Fruit fly (Drosophila melanogaster) whole organism, embryonic: ENCODE data around the gene pim.
A peak's percentile ranks its signal among the peaks of the same experiment; 100 is the strongest.

Experiments used
- ATbp ChIP-seq: fragments of 200-800 bp; sonication (Bioruptor generic); optimal IDR thresholded peaks from 2 replicates; lab custom pipeline; 2017; ENCODE audit warnings: missing biosample characterization, mild to moderate bottlenecking, missing genetic modification characterization, missing genetic modification reagents
- Aef1 ChIP-seq: fragments of 200-800 bp; sonication (Bioruptor generic); IDR thresholded peaks from 3 replicates; pipeline ENCODE4 v1.3.6; 2022; ENCODE audit warnings: missing biosample characterization, missing genetic modification characterization
- CG10209 ChIP-seq: fragments of 200-800 bp; sonication (Bioruptor generic); optimal IDR thresholded peaks from 3 replicates; lab custom pipeline; 2017; ENCODE audit warnings: missing biosample characterization, mild to moderate bottlenecking, missing genetic modification characterization, missing genetic modification reagents
- CG10979 ChIP-seq: fragments of 200-800 bp; sonication (Bioruptor generic); optimal IDR thresholded peaks from 2 replicates; lab custom pipeline; 2018; ENCODE audit warnings: missing biosample characterization, mild to moderate bottlenecking, missing genetic modification characterization, moderate library complexity
- CG13123 ChIP-seq: fragments of 200-800 bp; sonication (Bioruptor generic); optimal IDR thresholded peaks from 2 replicates; lab custom pipeline; 2016; ENCODE audit warnings: missing biosample characterization, missing genetic modification characterization
- CG13287 ChIP-seq: fragments of 200-800 bp; sonication (Bioruptor generic); IDR thresholded peaks from 2 replicates; pipeline ENCODE4 v1.3.6; 2022; ENCODE audit warnings: missing biosample characterization, missing genetic modification characterization; ENCODE audit not compliant: partially characterized antibody
- CG14014 ChIP-seq: fragments of 200-800 bp; sonication (Bioruptor generic); IDR thresholded peaks from 2 replicates; pipeline ENCODE4 v1.3.6; 2022; ENCODE audit warnings: missing biosample characterization, missing genetic modification characterization
- CG15269 ChIP-seq: fragments of 200-800 bp; sonication (Bioruptor generic); optimal IDR thresholded peaks from 2 replicates; lab custom pipeline; 2018; ENCODE audit warnings: missing biosample characterization, mild to moderate bottlenecking, missing genetic modification characterization, moderate library complexity
- CG34376 ChIP-seq: fragments of 200-800 bp; sonication (Bioruptor generic); optimal IDR thresholded peaks from 2 replicates; lab custom pipeline; 2018; ENCODE audit warnings: missing biosample characterization, mild to moderate bottlenecking, missing genetic modification characterization
- CG3726 ChIP-seq: fragments of 200-800 bp; sonication (Bioruptor generic); IDR thresholded peaks from 3 replicates; pipeline ENCODE4, ENCODE4 v1.3.6; 2022; ENCODE audit warnings: missing biosample characterization, missing genetic modification characterization
- CG43689 ChIP-seq: fragments of 200-800 bp; sonication (Bioruptor generic); IDR thresholded peaks from 2 replicates; pipeline ENCODE4 v1.3.6; 2022; ENCODE audit warnings: missing biosample characterization, missing genetic modification characterization
- CG4617 ChIP-seq: fragments of 200-800 bp; sonication (Bioruptor generic); optimal IDR thresholded peaks from 3 replicates; lab custom pipeline; 2016; ENCODE audit warnings: missing biosample characterization, missing genetic modification characterization, borderline replicate concordance
- CG5180 ChIP-seq: fragments of 200-800 bp; sonication (Bioruptor generic); optimal IDR thresholded peaks from 3 replicates; lab custom pipeline; 2017; ENCODE audit warnings: missing biosample characterization, missing genetic modification characterization, mild to moderate bottlenecking, moderate library complexity, missing genetic modification reagents
- CG6654 ChIP-seq: fragments of 200-800 bp; sonication (Bioruptor generic); optimal IDR thresholded peaks from 2 replicates; lab custom pipeline; 2017; ENCODE audit warnings: missing biosample characterization, mild to moderate bottlenecking, missing genetic modification characterization
- CG6791 ChIP-seq: fragments of 200-800 bp; sonication (Bioruptor generic); IDR thresholded peaks from 3 replicates; pipeline ENCODE4 v1.3.6; 2022; ENCODE audit warnings: missing biosample characterization, missing genetic modification characterization; ENCODE audit not compliant: partially characterized antibody
- CG8359 ChIP-seq: fragments of 200-800 bp; sonication (Bioruptor generic); optimal IDR thresholded peaks from 2 replicates; lab custom pipeline; 2017; ENCODE audit warnings: missing biosample characterization, mild to moderate bottlenecking, missing genetic modification characterization, borderline replicate concordance
- CG9727 ChIP-seq: fragments of 200-800 bp; sonication (Bioruptor generic); optimal IDR thresholded peaks from 3 replicates; lab custom pipeline; 2017; ENCODE audit warnings: missing biosample characterization, mild to moderate bottlenecking, missing genetic modification characterization
- CG9797 ChIP-seq: fragments of 200-800 bp; sonication (Bioruptor generic); optimal IDR thresholded peaks from 3 replicates; lab custom pipeline; 2018; ENCODE audit warnings: missing biosample characterization, mild to moderate bottlenecking, missing genetic modification characterization
- CG9817 ChIP-seq: fragments of 200-800 bp; sonication (Bioruptor generic); optimal IDR thresholded peaks from 2 replicates; lab custom pipeline; 2018; ENCODE audit warnings: missing biosample characterization, mild to moderate bottlenecking, missing genetic modification characterization, moderate library complexity
- Dad ChIP-seq: fragments of 200-800 bp; sonication (Bioruptor generic); optimal IDR thresholded peaks from 3 replicates; lab custom pipeline; 2016; ENCODE audit warnings: missing biosample characterization, missing genetic modification characterization
- Dfd ChIP-seq, 2 experiments: fragments of >200 bp; optimal IDR thresholded peaks; 2 replicates each; lab custom pipeline; 2017; ENCODE audit warnings: missing biosample characterization in 2 of 2, missing genetic modification characterization in 2 of 2
- Dp ChIP-seq: fragments of 200-800 bp; sonication (Bioruptor generic); optimal IDR thresholded peaks from 2 replicates; lab custom pipeline; 2018; ENCODE audit warnings: missing biosample characterization, mild to moderate bottlenecking, missing genetic modification characterization, moderate library complexity
- Fer3 ChIP-seq: fragments of 200-800 bp; sonication (Bioruptor generic); optimal IDR thresholded peaks from 2 replicates; lab custom pipeline; 2018; ENCODE audit warnings: missing biosample characterization, mild to moderate bottlenecking, missing genetic modification characterization, moderate library complexity
- HLH4C ChIP-seq: fragments of 200-800 bp; sonication (Bioruptor generic); IDR thresholded peaks from 3 replicates; pipeline ENCODE4 v1.3.6; 2022; ENCODE audit warnings: missing biosample characterization, missing genetic modification characterization; ENCODE audit not compliant: partially characterized antibody
- Kr ChIP-seq: fragments of 200-800 bp; sonication (Bioruptor generic); optimal IDR thresholded peaks from 2 replicates; lab custom pipeline; 2017; ENCODE audit warnings: missing biosample characterization, mild to moderate bottlenecking, missing genetic modification characterization
- Xbp1 ChIP-seq: fragments of 200-800 bp; sonication (Bioruptor generic); optimal IDR thresholded peaks from 3 replicates; lab custom pipeline; 2016; ENCODE audit warnings: missing biosample characterization, mild to moderate bottlenecking, missing genetic modification characterization
- bowl ChIP-seq: fragments of 200-800 bp; sonication (Bioruptor generic); IDR thresholded peaks from 2 replicates; pipeline ENCODE4 v1.3.6; 2022; ENCODE audit warnings: missing biosample characterization, missing genetic modification characterization
- cas ChIP-seq: fragments of 200-800 bp; sonication (Bioruptor generic); IDR thresholded peaks from 2 replicates; pipeline ENCODE4 v1.3.6; 2022; ENCODE audit warnings: missing biosample characterization, missing genetic modification characterization
- cato ChIP-seq: fragments of 200-800 bp; sonication (Bioruptor generic); optimal IDR thresholded peaks from 2 replicates; lab custom pipeline; 2016; ENCODE audit warnings: missing biosample characterization, missing genetic modification characterization, borderline replicate concordance
- caup ChIP-seq: fragments of 200-800 bp; sonication (Bioruptor generic); optimal IDR thresholded peaks from 3 replicates; lab custom pipeline; 2017; ENCODE audit warnings: missing biosample characterization, mild to moderate bottlenecking, missing genetic modification characterization, moderate library complexity; ENCODE audit not compliant: severe bottlenecking
- chif ChIP-seq, 2 experiments: fragments of 200-800 bp; sonication (Bioruptor generic); optimal IDR thresholded peaks; 3 replicates each; lab custom pipeline; 2016; ENCODE audit warnings: missing biosample characterization in 2 of 2, missing genetic modification characterization in 2 of 2
- dmrt99B ChIP-seq: fragments of 200-800 bp; sonication (Bioruptor generic); optimal IDR thresholded peaks from 2 replicates; lab custom pipeline; 2018; ENCODE audit warnings: missing biosample characterization, mild to moderate bottlenecking, missing genetic modification characterization, moderate library complexity
- dpn ChIP-seq, 2 experiments: fragments of 200-800 bp; sonication (Bioruptor generic); optimal IDR thresholded peaks; 3 replicates each; lab custom pipeline; 2016; ENCODE audit warnings: missing biosample characterization in 2 of 2, missing genetic modification characterization in 2 of 2
- fd96Cb ChIP-seq: fragments of 200-800 bp; sonication (Bioruptor generic); optimal IDR thresholded peaks from 2 replicates; lab custom pipeline; 2018; ENCODE audit warnings: missing biosample characterization, mild to moderate bottlenecking, missing genetic modification characterization, moderate library complexity
- gsb-n ChIP-seq: fragments of 200-800 bp; sonication (Bioruptor generic); optimal IDR thresholded peaks from 3 replicates; lab custom pipeline; 2018; ENCODE audit warnings: missing biosample characterization, mild to moderate bottlenecking, missing genetic modification characterization
- h ChIP-seq: fragments of >200 bp; optimal IDR thresholded peaks from 2 replicates; lab custom pipeline; 2017
- kah ChIP-seq: fragments of 200-800 bp; sonication (Bioruptor generic); optimal IDR thresholded peaks from 2 replicates; lab custom pipeline; 2018; ENCODE audit warnings: missing biosample characterization, mild to moderate bottlenecking, missing genetic modification characterization
- kay ChIP-seq: fragments of 200-800 bp; sonication (Bioruptor generic); optimal IDR thresholded peaks from 2 replicates; lab custom pipeline; 2016; ENCODE audit warnings: missing biosample characterization, missing genetic modification characterization
- nom ChIP-seq: fragments of 200-800 bp; sonication (Bioruptor generic); optimal IDR thresholded peaks from 2 replicates; lab custom pipeline; 2017; ENCODE audit warnings: missing biosample characterization, missing genetic modification characterization, mild to moderate bottlenecking, moderate library complexity, missing genetic modification reagents
- org-1 ChIP-seq: fragments of 200-800 bp; sonication (Bioruptor generic); optimal IDR thresholded peaks from 2 replicates; lab custom pipeline; 2017; ENCODE audit warnings: missing biosample characterization, missing genetic modification characterization
- pan ChIP-seq, 4 experiments: fragments of >200 bp in 3 of 4; fragments of 200-800 bp in 1 of 4; sonication (Bioruptor generic) in 1 of 4; optimal IDR thresholded peaks in 3 of 4; IDR thresholded peaks in 1 of 4; 2 replicates each; pipeline versions ENCODE4 v1.3.6 to Lab custom; 2017 to 2022; ENCODE audit warnings: missing biosample characterization in 2 of 4, missing genetic modification characterization in 2 of 4, mixed read lengths in 1 of 4
- pnt ChIP-seq: fragments of 200-800 bp; sonication (Bioruptor generic); optimal IDR thresholded peaks from 3 replicates; lab custom pipeline; 2016; ENCODE audit warnings: missing biosample characterization, missing genetic modification characterization
- salm ChIP-seq: fragments of 200-800 bp; sonication (Bioruptor generic); optimal IDR thresholded peaks from 2 replicates; lab custom pipeline; 2018; ENCODE audit warnings: missing biosample characterization, mild to moderate bottlenecking, missing genetic modification characterization
- sc ChIP-seq, 3 experiments: fragments of >200 bp in 2 of 3; fragments of 200-800 bp in 1 of 3; sonication (Bioruptor generic) in 1 of 3; optimal IDR thresholded peaks; 2 replicates in 2 of 3; 3 replicates in 1 of 3; lab custom pipeline; 2017; ENCODE audit warnings: mild to moderate bottlenecking in 1 of 3, missing biosample characterization in 1 of 3, missing genetic modification characterization in 1 of 3, missing genetic modification reagents in 1 of 3
- seq ChIP-seq: fragments of 200-800 bp; sonication (Bioruptor generic); IDR thresholded peaks from 2 replicates; pipeline ENCODE4 v1.3.6; 2022; ENCODE audit warnings: missing biosample characterization, missing genetic modification characterization
- trem ChIP-seq: fragments of 200-800 bp; optimal IDR thresholded peaks from 3 replicates; lab custom pipeline; 2019; ENCODE audit warnings: missing biosample characterization, mild to moderate bottlenecking, missing genetic modification characterization, moderate library complexity

pim gene

DNA sequence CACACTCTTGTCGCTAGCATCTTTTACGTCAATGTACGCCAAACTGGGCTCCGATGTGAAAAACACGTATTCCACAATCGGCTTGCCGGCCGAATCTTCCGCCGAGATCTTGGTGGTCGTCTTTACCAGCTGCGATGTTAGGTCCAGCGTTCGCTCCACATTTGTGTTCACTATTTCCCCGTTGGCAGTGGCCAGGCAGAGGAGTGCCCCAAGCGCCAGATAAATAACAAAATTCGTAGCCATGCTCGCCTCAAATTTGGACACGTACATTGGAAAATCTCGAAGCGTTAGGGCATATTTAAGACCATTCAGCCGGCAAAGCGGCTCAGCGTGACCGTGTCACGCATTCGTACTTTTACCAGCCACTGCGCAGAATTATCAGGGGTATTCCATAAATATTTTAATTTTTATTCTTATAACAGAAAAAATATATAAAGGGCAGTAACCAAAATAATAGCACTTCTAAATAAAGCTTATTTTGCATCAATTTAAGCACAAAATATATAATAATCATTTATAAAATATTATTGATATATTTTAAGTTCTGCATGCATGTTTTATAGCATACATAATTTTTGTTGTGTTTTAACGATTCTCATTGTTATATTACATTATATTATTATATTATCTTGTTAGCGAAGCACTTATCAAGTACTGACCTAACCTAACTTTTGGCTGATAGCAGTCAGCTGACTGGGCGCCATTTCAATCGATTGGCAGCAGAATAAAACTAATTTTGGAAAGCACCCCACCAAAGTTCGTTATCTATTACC lies 12.9 kb downstream of the pim start, which contains the start of the genes CG33303 and dpr19 (continued):
- TF ChIP-seq CG43689 (GFP tag; lab: Robert Waterston, UW) = no peak
- TF ChIP-seq CG10209 (GFP tag; lab: Kevin White, UChicago) = peak; percentile 66
- no peak for TF ChIP-seq HLH4C (GFP tag; lab: Robert Waterston, UW)
- peak; percentile 79 for TF ChIP-seq salm (tag; lab: Kevin White, UChicago)
- TF ChIP-seq ATbp = peak; percentile 71
- TF ChIP-seq CG3726 (GFP tag; lab: Robert Waterston, UW) = peak; percentile 51; the same call in 1 of the 3 replicates
- peak; percentile 4 for TF ChIP-seq kay (GFP tag; lab: Kevin White, UChicago)
- no peak for TF ChIP-seq CG6791 (GFP tag; lab: Robert Waterston, UW)
- peak; percentile 89 for TF ChIP-seq trem (tag; lab: Kevin White, UChicago)
- TF ChIP-seq dmrt99B (tag; lab: Kevin White, UChicago) = peak; percentile 80
- TF ChIP-seq CG5180 (GFP tag; lab: Kevin White, UChicago) = peak; percentile 19
- no peak for TF ChIP-seq h (lab: Kevin White, UChicago)
- peak; percentile 32 for TF ChIP-seq nom (GFP tag; lab: Kevin White, UChicago)
- TF ChIP-seq cas = no peak
- TF ChIP-seq Kr (GFP tag; lab: Kevin White, UChicago) = no peak
- TF ChIP-seq Fer3 = peak; percentile 71
- peak; percentile 69 for TF ChIP-seq kah (GFP tag; lab: Kevin White, UChicago)
- no peak for TF ChIP-seq sc (optimal IDR thresholded peaks at IDR 0.05; lab: Kevin White, UChicago)
- TF ChIP-seq sc (GFP tag; optimal IDR thresholded peaks at IDR 0.05; lab: Kevin White, UChicago) = peak; percentile 33
- peak; percentile 80 for TF ChIP-seq CG9797
- no peak for TF ChIP-seq Dfd (GFP tag; optimal IDR thresholded peaks at IDR 0.05; lab: Kevin White, UChicago)
- TF ChIP-seq CG9727 = peak; percentile 83
- no peak for TF ChIP-seq bowl (GFP tag; lab: Robert Waterston, UW)
- TF ChIP-seq chif (GFP tag; optimal IDR thresholded peaks at IDR 0.05; lab: Kevin White, UChicago) = no peak
- peak; percentile 34; the same call in 1 of the 2 replicates for TF ChIP-seq CG14014 (GFP tag; lab: Robert Waterston, UW)
- peak; percentile 75 for TF ChIP-seq CG4617 (GFP tag; lab: Kevin White, UChicago)
- TF ChIP-seq CG8359 (GFP tag; lab: Kevin White, UChicago) = peak; percentile 9
- peak; percentile 16 for TF ChIP-seq CG6654 (GFP tag; lab: Kevin White, UChicago)
- no peak for TF ChIP-seq CG34376 (GFP tag; lab: Kevin White, UChicago)
- TF ChIP-seq CG15269 (tag; lab: Kevin White, UChicago) = peak; percentile 87
- TF ChIP-seq dpn (GFP tag; optimal IDR thresholded peaks at IDR 0.05; lab: Kevin White, UChicago) = peak in 1 of 2 experiments; percentile 50
- TF ChIP-seq CG13123 (GFP tag; lab: Kevin White, UChicago) = peak; percentile 50
- peak; percentile 30 for TF ChIP-seq Dp (GFP tag; lab: Kevin White, UChicago)
- TF ChIP-seq caup (GFP tag; lab: Kevin White, UChicago) = peak; percentile 74
- TF ChIP-seq gsb-n (tag; lab: Kevin White, UChicago) = peak; percentile 82
- no peak for TF ChIP-seq pnt (GFP tag; lab: Kevin White, UChicago)
- no peak for TF ChIP-seq cato (GFP tag; lab: Kevin White, UChicago)
- no peak; the same call in 2 of the 3 replicates for TF ChIP-seq Aef1 (GFP tag; lab: Robert Waterston, UW)
- peak; percentile 35; the same call in 1 of the 2 replicates for TF ChIP-seq CG13287
- peak; percentile 76 for TF ChIP-seq Xbp1
- TF ChIP-seq org-1 (GFP tag; lab: Kevin White, UChicago) = no peak
- 0 out of 2 replicates have a peak, but pooled peaks have one; percentile 7 for TF ChIP-seq seq
- no peak for TF ChIP-seq pan (optimal IDR thresholded peaks at IDR 0.05; lab: Kevin White, UChicago)
- peak in 1 of 2 experiments; percentile 64 for TF ChIP-seq pan (GFP tag; optimal IDR thresholded peaks at IDR 0.05 in 1 of 2, IDR thresholded peaks at IDR 0.05 in 1 of 2)
- TF ChIP-seq CG9817 = peak; percentile 59
- no peak for TF ChIP-seq Dad (GFP tag; lab: Kevin White, UChicago)
- TF ChIP-seq fd96Cb (tag; lab: Kevin White, UChicago) = peak; percentile 66
- TF ChIP-seq CG10979 (tag; lab: Kevin White, UChicago) = peak; percentile 84
